Worm (Caenorhabditis elegans): ENCODE results near the gene T09F5.2.

- no peak for TF ChIP-seq elt-2 (tag; optimal IDR thresholded peaks at IDR 0.05)
- no peak for TF ChIP-seq rnt-1 (tag; optimal IDR thresholded peaks at IDR 0.05)
- TF ChIP-seq ceh-18 (tag; optimal IDR thresholded peaks at IDR 0.05): no peak
- no peak for TF ChIP-seq fkh-10 (GFP tag; optimal IDR thresholded peaks at IDR 0.05)
- no peak for TF ChIP-seq pha-4 (tag; optimal IDR thresholded peaks at IDR 0.05)
- TF ChIP-seq unc-86 (tag; optimal IDR thresholded peaks at IDR 0.05): no peak
- TF ChIP-seq hlh-15 (tag; optimal IDR thresholded peaks at IDR 0.05): no peak
- TF ChIP-seq K02D7.2 (tag; optimal IDR thresholded peaks at IDR 0.05): no peak
- TF ChIP-seq pha-2 (tag; optimal IDR thresholded peaks at IDR 0.05): no peak
- TF ChIP-seq syd-9 (tag; optimal IDR thresholded peaks at IDR 0.05): no peak
- TF ChIP-seq ama-1 (optimal IDR thresholded peaks at IDR 0.05): no peak
- TF ChIP-seq nhr-11 (tag; optimal IDR thresholded peaks at IDR 0.05): no peak
Observed at ce11 chrV:15152010-15152409, 1.2 kb downstream of the T09F5.2 start.

Data from whole organism, late embryonic.